Fruit fly (Drosophila melanogaster) whole organism, adult: Measurements from ENCODE around the gene kni.

Experiments
- CG11617 ChIP-seq: fragments of 200-800 bp; sonication (Bioruptor generic); optimal IDR thresholded peaks from 2 replicates; lab custom pipeline; 2017; ENCODE audit warnings: mild to moderate bottlenecking, missing biosample characterization, missing genetic modification reagents, missing genetic modification characterization
- ovo ChIP-seq: fragments of 200-800 bp; sonication (Bioruptor generic); optimal IDR thresholded peaks from 2 replicates; lab custom pipeline; 2016; ENCODE audit warnings: missing biosample characterization, missing genetic modification characterization

DNA sequence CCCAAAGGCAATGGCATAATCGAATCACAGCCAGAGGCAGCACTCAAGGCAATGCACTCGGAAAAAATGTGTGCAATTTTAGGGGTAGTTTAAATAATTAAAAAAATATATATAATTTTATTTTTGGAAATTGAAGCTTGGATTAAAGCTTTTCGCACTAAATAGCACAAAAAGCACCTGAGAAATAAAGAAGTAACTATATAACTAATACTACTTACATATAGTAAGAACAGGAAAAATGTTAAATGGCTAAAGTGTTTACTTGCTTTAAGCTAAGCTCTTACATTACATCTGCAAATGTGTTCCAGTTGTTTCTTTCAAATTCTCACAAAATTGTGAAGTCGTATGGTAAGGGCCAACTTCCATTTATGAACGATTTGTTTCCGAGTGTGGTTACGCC is 44.2 kb upstream of the kni start, which contains the start of gene Gr77a:
- TF ChIP-seq ovo = no peak
- TF ChIP-seq CG11617 = no peak
